Fruit fly (Drosophila melanogaster) whole organism, embryonic: ENCODE measurements around the gene Cand1.

ENCODE experiments used
- Asciz ChIP-seq: fragments of 200-800 bp; sonication (Bioruptor generic); optimal IDR thresholded peaks from 2 replicates; lab custom pipeline; 2017; ENCODE audit warnings: missing biosample characterization, mild to moderate bottlenecking, missing genetic modification characterization, missing genetic modification reagents
- CG11398 ChIP-seq: fragments of 200-800 bp; sonication (Bioruptor generic); optimal IDR thresholded peaks from 2 replicates; lab custom pipeline; 2016; ENCODE audit warnings: missing biosample characterization, missing genetic modification characterization
- CG11456 ChIP-seq: fragments of 200-800 bp; sonication (Bioruptor generic); IDR thresholded peaks from 3 replicates; pipeline ENCODE4 v1.3.6; 2022; ENCODE audit warnings: missing biosample characterization, missing genetic modification characterization
- CG11560 ChIP-seq: fragments of 200-800 bp; sonication (Bioruptor generic); IDR thresholded peaks from 3 replicates; pipeline ENCODE4 v1.3.6; 2022; ENCODE audit warnings: missing biosample characterization, missing genetic modification characterization
- CG11723 ChIP-seq: fragments of 200-800 bp; sonication (Bioruptor generic); optimal IDR thresholded peaks from 2 replicates; lab custom pipeline; 2017; ENCODE audit warnings: missing biosample characterization, mild to moderate bottlenecking, missing genetic modification characterization
- CG12071 ChIP-seq: fragments of 200-800 bp; sonication (Bioruptor generic); optimal IDR thresholded peaks from 3 replicates; lab custom pipeline; 2018; ENCODE audit warnings: missing biosample characterization, mild to moderate bottlenecking, missing genetic modification characterization
- CG14050 ChIP-seq: fragments of 200-800 bp; sonication (Bioruptor generic); IDR thresholded peaks from 3 replicates; pipeline ENCODE4 v1.3.6; 2022; ENCODE audit warnings: missing biosample characterization, missing genetic modification characterization
- CG1603 ChIP-seq: fragments of 200-800 bp; sonication (Bioruptor generic); optimal IDR thresholded peaks from 2 replicates; lab custom pipeline; 2019; ENCODE audit warnings: missing biosample characterization, mild to moderate bottlenecking, missing genetic modification characterization, moderate library complexity
- CG16815 ChIP-seq: fragments of 200-800 bp; sonication (Bioruptor generic); optimal IDR thresholded peaks from 3 replicates; lab custom pipeline; 2017; ENCODE audit warnings: missing biosample characterization, mild to moderate bottlenecking, missing genetic modification characterization
- CG2120 ChIP-seq: fragments of 200-800 bp; sonication (Bioruptor generic); optimal IDR thresholded peaks from 3 replicates; lab custom pipeline; 2016; ENCODE audit warnings: missing biosample characterization, missing genetic modification characterization
- CG2678 ChIP-seq: fragments of 200-800 bp; sonication (Bioruptor generic); optimal IDR thresholded peaks from 3 replicates; lab custom pipeline; 2019; ENCODE audit warnings: missing biosample characterization, mild to moderate bottlenecking, missing genetic modification characterization, moderate library complexity
- CG30431 ChIP-seq: fragments of 200-800 bp; sonication (Bioruptor generic); optimal IDR thresholded peaks from 2 replicates; lab custom pipeline; 2017; ENCODE audit warnings: missing biosample characterization, missing genetic modification characterization
- CG31441 ChIP-seq: fragments of 200-800 bp; sonication (Bioruptor generic); IDR thresholded peaks from 2 replicates; pipeline ENCODE4 v1.3.6; 2022; ENCODE audit warnings: missing biosample characterization, missing genetic modification characterization
- CG32772 ChIP-seq: fragments of 200-800 bp; sonication (Bioruptor generic); IDR thresholded peaks from 2 replicates; pipeline ENCODE4 v1.3.6; 2022; ENCODE audit warnings: missing biosample characterization, missing genetic modification characterization
- CG3281 ChIP-seq: fragments of 200-800 bp; sonication (Bioruptor generic); optimal IDR thresholded peaks from 3 replicates; lab custom pipeline; 2017; ENCODE audit warnings: missing biosample characterization, mild to moderate bottlenecking, missing genetic modification characterization
- CG3838 ChIP-seq: fragments of 200-800 bp; sonication (Bioruptor generic); optimal IDR thresholded peaks from 3 replicates; lab custom pipeline; 2016; ENCODE audit warnings: missing biosample characterization, missing genetic modification characterization
- CG6854 ChIP-seq: fragments of 200-800 bp; sonication (Bioruptor generic); optimal IDR thresholded peaks from 3 replicates; lab custom pipeline; 2017; ENCODE audit warnings: missing biosample characterization, mild to moderate bottlenecking, missing genetic modification characterization
- E2f1 ChIP-seq: fragments of 200-800 bp; sonication (Bioruptor generic); IDR thresholded peaks from 2 replicates; pipeline ENCODE4 v1.3.6; 2022; ENCODE audit warnings: missing biosample characterization, missing genetic modification characterization
- MESR4 ChIP-seq: fragments of 200-800 bp; sonication (Bioruptor generic); optimal IDR thresholded peaks from 2 replicates; lab custom pipeline; 2018; ENCODE audit warnings: missing biosample characterization, mild to moderate bottlenecking, missing genetic modification characterization, moderate library complexity
- Pdp1 ChIP-seq, 2 experiments: fragments of 200-800 bp; sonication (Bioruptor generic); optimal IDR thresholded peaks; 3 replicates each; lab custom pipeline; 2016; ENCODE audit warnings: missing biosample characterization in 2 of 2, missing genetic modification characterization in 2 of 2, mild to moderate bottlenecking in 1 of 2, moderate library complexity in 1 of 2
- Rfx ChIP-seq: fragments of 200-800 bp; sonication (Bioruptor generic); IDR thresholded peaks from 2 replicates; pipeline ENCODE4 v1.3.6; 2022; ENCODE audit warnings: missing biosample characterization, missing genetic modification characterization
- Stat92E ChIP-seq, 3 experiments: fragments of >200 bp in 2 of 3; fragments of 200-800 bp in 1 of 3; sonication (Bioruptor generic) in 1 of 3; optimal IDR thresholded peaks; 2 replicates each; lab custom pipeline; 2017 to 2019; ENCODE audit warnings: missing biosample characterization in 3 of 3, missing genetic modification characterization in 3 of 3, mild to moderate bottlenecking in 1 of 3, moderate library complexity in 1 of 3
- TFAM ChIP-seq: fragments of 200-800 bp; sonication (Bioruptor generic); optimal IDR thresholded peaks from 2 replicates; lab custom pipeline; 2017; ENCODE audit warnings: missing biosample characterization, missing genetic modification characterization, inconsistent platforms
- Tbp ChIP-seq: fragments of >200 bp; optimal IDR thresholded peaks from 2 replicates; lab custom pipeline; 2018; ENCODE audit warnings: missing biosample characterization, missing genetic modification characterization
- YL-1 ChIP-seq: fragments of 200-800 bp; sonication (Bioruptor generic); optimal IDR thresholded peaks from 3 replicates; lab custom pipeline; 2017; ENCODE audit warnings: missing biosample characterization, mild to moderate bottlenecking, missing genetic modification characterization
- ase ChIP-seq: fragments of 200-800 bp; sonication (Bioruptor generic); IDR thresholded peaks from 3 replicates; pipeline ENCODE4 v1.3.6; 2022; ENCODE audit warnings: missing biosample characterization, missing genetic modification characterization
- ci ChIP-seq: fragments of 200-800 bp; sonication (Bioruptor generic); IDR thresholded peaks from 3 replicates; pipeline ENCODE4 v1.3.6; 2022; ENCODE audit warnings: missing biosample characterization, missing genetic modification characterization
- crol ChIP-seq: fragments of 200-800 bp; sonication (Bioruptor generic); IDR thresholded peaks from 2 replicates; pipeline ENCODE4 v1.3.6; 2022; ENCODE audit warnings: missing biosample characterization, missing genetic modification characterization
- da ChIP-seq: fragments of 200-800 bp; sonication (Bioruptor generic); optimal IDR thresholded peaks from 2 replicates; lab custom pipeline; 2016; ENCODE audit warnings: missing biosample characterization, missing genetic modification characterization
- exex ChIP-seq: fragments of 200-800 bp; sonication (Bioruptor generic); optimal IDR thresholded peaks from 4 replicates; lab custom pipeline; 2018; ENCODE audit warnings: missing biosample characterization, mild to moderate bottlenecking, missing genetic modification characterization, moderate library complexity
- fd64A ChIP-seq: fragments of 200-800 bp; sonication (Bioruptor generic); optimal IDR thresholded peaks from 3 replicates; lab custom pipeline; 2018; ENCODE audit warnings: missing biosample characterization, mild to moderate bottlenecking, missing genetic modification characterization
- h ChIP-seq: fragments of >200 bp; optimal IDR thresholded peaks from 2 replicates; lab custom pipeline; 2017
- ind ChIP-seq: fragments of 200-800 bp; sonication (Bioruptor generic); optimal IDR thresholded peaks from 3 replicates; lab custom pipeline; 2016; ENCODE audit warnings: missing biosample characterization, missing genetic modification characterization
- kah ChIP-seq: fragments of 200-800 bp; sonication (Bioruptor generic); optimal IDR thresholded peaks from 2 replicates; lab custom pipeline; 2018; ENCODE audit warnings: missing biosample characterization, mild to moderate bottlenecking, missing genetic modification characterization
- ken ChIP-seq: fragments of 200-800 bp; sonication (Bioruptor generic); IDR thresholded peaks from 3 replicates; pipeline ENCODE4 v1.3.6; 2022; ENCODE audit warnings: missing biosample characterization, missing genetic modification characterization
- knrl ChIP-seq: fragments of 200-800 bp; sonication (Bioruptor generic); IDR thresholded peaks from 3 replicates; pipeline ENCODE4 v1.3.6; 2022; ENCODE audit warnings: missing biosample characterization, missing genetic modification characterization; ENCODE audit not compliant: partially characterized antibody
- luna ChIP-seq: fragments of 200-800 bp; sonication (Bioruptor generic); optimal IDR thresholded peaks from 2 replicates; lab custom pipeline; 2016; ENCODE audit warnings: missing biosample characterization, missing genetic modification characterization
- mld ChIP-seq: fragments of 200-800 bp; sonication (Bioruptor generic); IDR thresholded peaks from 3 replicates; pipeline ENCODE4 v1.3.6; 2022; ENCODE audit warnings: missing biosample characterization, missing genetic modification characterization; ENCODE audit not compliant: partially characterized antibody
- nerfin-2 ChIP-seq: fragments of 200-800 bp; sonication (Bioruptor generic); IDR thresholded peaks from 2 replicates; pipeline ENCODE4 v1.3.6; 2022; ENCODE audit warnings: missing biosample characterization, missing genetic modification characterization; ENCODE audit not compliant: partially characterized antibody
- odd ChIP-seq: fragments of 200-800 bp; sonication (Bioruptor generic); optimal IDR thresholded peaks from 2 replicates; lab custom pipeline; 2017; ENCODE audit warnings: missing biosample characterization, mild to moderate bottlenecking, missing genetic modification characterization
- onecut ChIP-seq: fragments of 200-800 bp; sonication (Bioruptor generic); IDR thresholded peaks from 2 replicates; pipeline ENCODE4 v1.3.6; 2022; ENCODE audit warnings: missing biosample characterization, missing genetic modification characterization
- pfk ChIP-seq: fragments of 200-800 bp; sonication (Bioruptor generic); optimal IDR thresholded peaks from 2 replicates; lab custom pipeline; 2018; ENCODE audit warnings: missing biosample characterization, mild to moderate bottlenecking, missing genetic modification characterization, moderate library complexity
- pzg ChIP-seq: fragments of 200-800 bp; sonication (Bioruptor generic); optimal IDR thresholded peaks from 3 replicates; lab custom pipeline; 2018; ENCODE audit warnings: missing biosample characterization, mild to moderate bottlenecking, missing genetic modification characterization, moderate library complexity
- sd ChIP-seq: fragments of 200-800 bp; sonication (Bioruptor generic); optimal IDR thresholded peaks from 3 replicates; lab custom pipeline; 2018; ENCODE audit warnings: missing biosample characterization, mild to moderate bottlenecking, missing genetic modification characterization, moderate library complexity
- sens ChIP-seq: fragments of 200-800 bp; sonication (Bioruptor generic); peaks from one replicate; lab custom pipeline; 2016; ENCODE audit warnings: missing biosample characterization, missing genetic modification characterization
- trem ChIP-seq: fragments of 200-800 bp; optimal IDR thresholded peaks from 3 replicates; lab custom pipeline; 2019; ENCODE audit warnings: missing biosample characterization, mild to moderate bottlenecking, missing genetic modification characterization, moderate library complexity
- usp ChIP-seq: fragments of >200 bp; optimal IDR thresholded peaks from 2 replicates; lab custom pipeline; 2017; ENCODE audit warnings: missing biosample characterization, missing genetic modification characterization
- vfl ChIP-seq: fragments of 200-800 bp; sonication (Bioruptor generic); optimal IDR thresholded peaks from 2 replicates; lab custom pipeline; 2016; ENCODE audit warnings: missing biosample characterization, missing genetic modification characterization
- vnd ChIP-seq: fragments of 200-800 bp; sonication (Bioruptor generic); IDR thresholded peaks from 3 replicates; pipeline ENCODE4 v1.3.6; 2022; ENCODE audit warnings: missing biosample characterization, missing genetic modification characterization; ENCODE audit not compliant: partially characterized antibody
- yki ChIP-seq: fragments of >200 bp; optimal IDR thresholded peaks from 3 replicates; lab custom pipeline; 2018
- zfh2 ChIP-seq: fragments of 200-800 bp; sonication (Bioruptor generic); optimal IDR thresholded peaks from 2 replicates; lab custom pipeline; 2016; ENCODE audit warnings: missing biosample characterization, missing genetic modification characterization

The Cand1 gene

dm6 chr2L:10373605-10374269 is 11.2 kb upstream of the Cand1 start, which contains the start of gene rho-5 (continued):
- TF ChIP-seq MESR4 (GFP tag; lab: Kevin White, UChicago) = peak; percentile 7
- TF ChIP-seq ind (GFP tag; lab: Kevin White, UChicago) = no peak
- TF ChIP-seq zfh2 = no peak
- no peak for TF ChIP-seq knrl (GFP tag; lab: Robert Waterston, UW)
- TF ChIP-seq CG2120 (GFP tag; lab: Kevin White, UChicago) = peak; percentile 50
- no peak for TF ChIP-seq ken
- TF ChIP-seq CG30431 (GFP tag; lab: Kevin White, UChicago) = no peak
- peak; percentile 45; the same call in 1 of the 2 replicates for TF ChIP-seq Rfx
- TF ChIP-seq CG3838 = no peak
- TF ChIP-seq pzg (GFP tag; lab: Kevin White, UChicago) = peak; percentile 6
- TF ChIP-seq onecut (GFP tag; lab: Robert Waterston, UW) = peak; percentile 93
- no peak for TF ChIP-seq vnd (GFP tag; lab: Robert Waterston, UW)
- no peak for TF ChIP-seq YL-1 (GFP tag; lab: Kevin White, UChicago)
- no peak for TF ChIP-seq Stat92E (GFP tag; optimal IDR thresholded peaks at IDR 0.05; lab: Kevin White, UChicago)
- no peak for TF ChIP-seq CG16815 (GFP tag; lab: Kevin White, UChicago)
- no peak for TF ChIP-seq crol (GFP tag; lab: Robert Waterston, UW)
- peak; percentile 53 for TF ChIP-seq sens (GFP tag; lab: Kevin White, UChicago)
- TF ChIP-seq E2f1 (GFP tag; lab: Robert Waterston, UW) = no peak
- no peak for TF ChIP-seq yki (lab: Kevin White, UChicago)

- no peak for TF ChIP-seq odd
- no peak for TF ChIP-seq CG6854 (GFP tag; lab: Kevin White, UChicago)
- 0 out of 3 replicates have a peak, but pooled peaks have one; percentile 33 for TF ChIP-seq ci (GFP tag; lab: Robert Waterston, UW)
- no peak for TF ChIP-seq luna (GFP tag; lab: Kevin White, UChicago)
- TF ChIP-seq CG31441 = no peak
- TF ChIP-seq mld (GFP tag; lab: Robert Waterston, UW) = no peak
- TF ChIP-seq Asciz (GFP tag; lab: Kevin White, UChicago) = no peak
- TF ChIP-seq fd64A (GFP tag; lab: Kevin White, UChicago) = no peak
- TF ChIP-seq nerfin-2 (GFP tag; lab: Robert Waterston, UW) = no peak
- TF ChIP-seq CG11560 (tag; lab: Robert Waterston, UW) = 0 out of 3 replicates have a peak, but pooled peaks have one; percentile 35
- TF ChIP-seq CG11723 (GFP tag; lab: Kevin White, UChicago) = peak; percentile 18
- TF ChIP-seq CG14050 (GFP tag; lab: Robert Waterston, UW) = no peak
- TF ChIP-seq vfl (GFP tag; lab: Kevin White, UChicago) = no peak
- TF ChIP-seq TFAM = no peak
- TF ChIP-seq Pdp1 (GFP tag; optimal IDR thresholded peaks at IDR 0.05; lab: Kevin White, UChicago) = no peak
- TF ChIP-seq usp = no peak
- TF ChIP-seq ase (GFP tag; lab: Robert Waterston, UW) = 0 out of 3 replicates have a peak, but pooled peaks have one; percentile 11
- TF ChIP-seq kah (GFP tag; lab: Kevin White, UChicago) = no peak
- no peak for TF ChIP-seq exex (tag; lab: Kevin White, UChicago)
- TF ChIP-seq pfk = peak; percentile 86
- no peak for TF ChIP-seq CG11398 (GFP tag; lab: Kevin White, UChicago)
- TF ChIP-seq CG32772 = no peak
- TF ChIP-seq da (GFP tag; lab: Kevin White, UChicago) = peak; percentile 13
- no peak for TF ChIP-seq CG11456 (GFP tag; lab: Robert Waterston, UW)
- peak; percentile 67 for TF ChIP-seq CG1603 (tag; lab: Kevin White, UChicago)
- no peak for TF ChIP-seq CG2678
- no peak for TF ChIP-seq sd (tag; lab: Kevin White, UChicago)
- no peak for TF ChIP-seq CG3281 (GFP tag; lab: Kevin White, UChicago)
- TF ChIP-seq CG12071 (GFP tag; lab: Kevin White, UChicago) = no peak
- TF ChIP-seq trem (tag; lab: Kevin White, UChicago) = no peak
- no peak for TF ChIP-seq h (lab: Kevin White, UChicago)
- no peak for TF ChIP-seq Tbp
Observed at dm6 chr2L:10372297-10372696, 9.8 kb upstream of the Cand1 start.
